Worm (Caenorhabditis elegans): ENCODE data around the gene T28D6.7.
A peak's percentile ranks its signal among the peaks of the same experiment; 100 is the strongest.

Gene T28D6.7

ce11 chrIII:11353499-11353898 is 7.2 kb upstream of the T28D6.7 start:
- TF ChIP-seq odd-2 (tag; optimal IDR thresholded peaks at IDR 0.05) (no peak), ceh-6 (GFP tag; optimal IDR thresholded peaks at IDR 0.05) (peak; percentile 33), ceh-22 (tag; optimal IDR thresholded peaks at IDR 0.05) (no peak), pros-1 (tag; optimal IDR thresholded peaks at IDR 0.05) (no peak), sox-4 (tag; optimal IDR thresholded peaks at IDR 0.05) (no peak), dmd-4 (tag; optimal IDR thresholded peaks at IDR 0.05; ENCODE audit: borderline replicate concordance) (no peak), lin-11 (tag; optimal IDR thresholded peaks at IDR 0.05) (no peak), sox-2 (GFP tag; IDR thresholded peaks at IDR 0.05) (no peak), C38D4.7 (GFP tag; optimal IDR thresholded peaks at IDR 0.05) (no peak), nhr-11 (tag; optimal IDR thresholded peaks at IDR 0.05) (no peak), K09A11.1 (tag; optimal IDR thresholded peaks at IDR 0.05; ENCODE audit: insufficient read depth) (no peak), eyg-1 (tag; optimal IDR thresholded peaks at IDR 0.05) (no peak), hlh-30 (tag; optimal IDR thresholded peaks at IDR 0.05; ENCODE audit: insufficient read depth) (no peak), ceh-48 (tag; optimal IDR thresholded peaks at IDR 0.05) (no peak), ceh-31 (tag; optimal IDR thresholded peaks at IDR 0.05) (peak; percentile 49), dve-1 (tag; optimal IDR thresholded peaks at IDR 0.05) (peak; percentile 1), lim-6 (tag; optimal IDR thresholded peaks at IDR 0.05) (no peak), ttx-3 (tag; optimal IDR thresholded peaks at IDR 0.05) (no peak), pha-2 (tag; optimal IDR thresholded peaks at IDR 0.05) (no peak), ceh-19 (GFP tag; optimal IDR thresholded peaks at IDR 0.05) (no peak), fkh-6 (tag; optimal IDR thresholded peaks at IDR 0.05) (no peak), pat-9 (tag; optimal IDR thresholded peaks at IDR 0.05) (no peak), ceh-34 (tag; optimal IDR thresholded peaks at IDR 0.05) (no peak), elt-2 (tag; optimal IDR thresholded peaks at IDR 0.05) (peak; percentile 1), tbx-7 (tag; optimal IDR thresholded peaks at IDR 0.05) (no peak), hlh-13 (GFP tag; optimal IDR thresholded peaks at IDR 0.05) (no peak), ceh-24 (tag; optimal IDR thresholded peaks at IDR 0.05) (no peak), T23F11.4 (GFP tag; optimal IDR thresholded peaks at IDR 0.05) (no peak), unc-42 (tag; optimal IDR thresholded peaks at IDR 0.05) (peak; percentile 87), ceh-2 (tag; optimal IDR thresholded peaks at IDR 0.05) (no peak)

- TF ChIP-seq unc-42 (tag; optimal IDR thresholded peaks at IDR 0.05) (no peak), ceh-14 (tag; optimal IDR thresholded peaks at IDR 0.05) (no peak), ceh-2 (tag; optimal IDR thresholded peaks at IDR 0.05) (no peak), pha-4 (tag; optimal IDR thresholded peaks at IDR 0.05) (no peak), hlh-30 (tag; optimal IDR thresholded peaks at IDR 0.05; ENCODE audit: insufficient read depth) (peak; percentile 5), pat-9 (tag; optimal IDR thresholded peaks at IDR 0.05) (no peak), F13H6.1 (tag; optimal IDR thresholded peaks at IDR 0.05) (no peak)
These were observed 6.6 kb upstream of the T28D6.7 start for ce11 chrIII:11352840-11353239.

DNA sequence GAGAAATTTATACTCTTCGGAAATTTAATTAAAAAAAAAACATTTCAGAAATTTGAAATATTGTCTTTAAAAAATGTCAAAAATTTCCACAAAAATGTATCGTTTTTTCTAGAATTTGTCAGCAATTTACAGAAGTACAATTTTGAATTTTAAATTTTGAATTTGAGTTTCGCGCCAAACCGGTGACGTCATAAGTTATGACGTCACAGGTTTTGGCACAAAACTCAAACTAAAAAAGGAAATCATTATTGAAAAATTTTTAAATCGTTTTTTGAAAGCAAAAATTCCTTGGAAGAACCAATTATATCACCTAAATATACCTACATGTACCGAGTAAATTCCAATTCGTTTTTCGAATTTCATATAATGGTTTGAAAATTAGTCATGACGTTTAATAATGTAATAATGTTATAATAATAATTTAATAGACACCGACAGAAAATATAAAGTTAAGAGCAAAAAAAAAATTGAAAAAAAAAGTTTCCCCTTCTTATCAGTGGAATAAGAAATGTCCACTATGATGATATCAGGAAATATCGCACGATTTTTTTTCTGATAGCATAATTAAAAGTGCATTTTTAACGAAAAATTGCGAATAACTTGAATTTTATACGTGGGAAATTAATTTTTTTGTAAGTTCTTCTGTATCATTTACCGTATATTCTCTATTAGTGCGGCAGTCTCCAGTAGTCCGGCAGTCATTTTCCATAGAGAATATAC is 4.0 kb upstream of the T28D6.7 start:
- TF ChIP-seq hlh-13 (GFP tag; optimal IDR thresholded peaks at IDR 0.05) (no peak), elt-2 (tag; optimal IDR thresholded peaks at IDR 0.05) (peak; percentile 16)

- TF ChIP-seq che-1 (tag; optimal IDR thresholded peaks at IDR 0.05), result no peak
- no peak for TF ChIP-seq ets-4 (tag; optimal IDR thresholded peaks at IDR 0.05)
- TF ChIP-seq ceh-48 (tag; optimal IDR thresholded peaks at IDR 0.05), result no peak
These were observed 2.2 kb downstream of the T28D6.7 start for ce11 chrIII:11344125-11344524.

All from whole organism, late embryonic.